Worm (Caenorhabditis elegans) whole organism, L4 larva: ENCODE data around the gene R144.11.

ENCODE experiments used
- R02D3.7 ChIP-seq: fragments of 150-350 bp; sonication (generic microtip); optimal IDR thresholded peaks from 3 replicates; lab custom pipeline; 2014; ENCODE audit warnings: missing biosample characterization, missing genetic modification characterization
- ctbp-1 ChIP-seq: fragments of 200-800 bp; sonication (Bioruptor generic); IDR thresholded peaks from 2 replicates; pipeline ENCODE4 v1.3.6; 2022; ENCODE audit warnings: missing genetic modification reagents, missing genetic modification characterization, missing compliant biosample characterization
- egl-27 ChIP-seq: sonication (generic microtip); optimal IDR thresholded peaks from 3 replicates; lab custom pipeline; 2017; ENCODE audit warnings: missing biosample characterization, missing genetic modification reagents, missing genetic modification characterization
- nhr-28 ChIP-seq: fragments of 150-350 bp; optimal IDR thresholded peaks from 2 replicates; lab custom pipeline; 2014; ENCODE audit warnings: missing biosample characterization, missing genetic modification characterization

- TF ChIP-seq R02D3.7 (tag; lab: Kevin White, UChicago) (no peak), ctbp-1 (no peak), egl-27 (tag; lab: Kevin White, UChicago) (no peak), nhr-28 (tag; lab: Kevin White, UChicago) (no peak)
These were observed 39.1 kb upstream of the R144.11 start, which contains the start of gene C45G9.5 for ce11 chrIII:5047740-5048139.
